Worm (Caenorhabditis elegans) whole organism, L1 larva: Measurements from ENCODE around the gene zchc-1A.
A peak's percentile ranks its signal among the peaks of the same experiment; 100 is the strongest.

Experiments used
- C04F5.9 ChIP-seq: sonication (generic microtip); optimal IDR thresholded peaks from 2 replicates; lab custom pipeline; 2016; ENCODE audit warnings: missing genetic modification characterization, missing compliant biosample characterization
- C16A3.4 ChIP-seq: fragments of 150-350 bp; optimal IDR thresholded peaks from 2 replicates; lab custom pipeline; 2014; ENCODE audit warnings: missing biosample characterization, missing genetic modification characterization
- C34B4.2 ChIP-seq: sonication (generic microtip); optimal IDR thresholded peaks from 2 replicates; lab custom pipeline; 2017; ENCODE audit warnings: mild to moderate bottlenecking, missing genetic modification characterization, missing compliant biosample characterization
- aha-1 ChIP-seq: fragments of 150-350 bp; optimal IDR thresholded peaks from 2 replicates; lab custom pipeline; 2014; ENCODE audit warnings: missing biosample characterization, missing genetic modification characterization
- blmp-1 ChIP-seq: fragments of 150-350 bp; optimal IDR thresholded peaks from 2 replicates; lab custom pipeline; 2014; ENCODE audit warnings: missing biosample characterization, missing genetic modification characterization
- ceh-8 ChIP-seq: fragments of 200-800 bp; sonication (Bioruptor generic); optimal IDR thresholded peaks from 2 replicates; lab custom pipeline; 2018; ENCODE audit warnings: mild to moderate bottlenecking, missing genetic modification characterization, moderate library complexity, missing compliant biosample characterization
- ceh-82 ChIP-seq, 3 experiments: fragments of 150-350 bp in 1 of 3; sonication (generic microtip) in 2 of 3; optimal IDR thresholded peaks; 2 replicates each; lab custom pipeline; 2014 to 2017; ENCODE audit warnings: missing biosample characterization in 3 of 3, missing genetic modification characterization in 3 of 3
- ces-1 ChIP-seq: fragments of 150-350 bp; optimal IDR thresholded peaks from 2 replicates; lab custom pipeline; 2014; ENCODE audit warnings: missing biosample characterization, missing genetic modification reagents, missing genetic modification characterization
- dsc-1 ChIP-seq: sonication (generic microtip); optimal IDR thresholded peaks from 2 replicates; lab custom pipeline; 2016; ENCODE audit warnings: mild to moderate bottlenecking, missing genetic modification characterization, missing compliant biosample characterization
- efl-3 ChIP-seq: fragments of 200-800 bp; sonication (Bioruptor generic); optimal IDR thresholded peaks from 2 replicates; lab custom pipeline; 2018; ENCODE audit warnings: mild to moderate bottlenecking, missing genetic modification characterization, missing compliant biosample characterization
- fkh-4 ChIP-seq: sonication (generic microtip); optimal IDR thresholded peaks from 2 replicates; lab custom pipeline; 2016; ENCODE audit warnings: missing compliant biosample characterization, missing genetic modification characterization, borderline replicate concordance
- fkh-8 ChIP-seq: sonication (generic microtip); optimal IDR thresholded peaks from 2 replicates; lab custom pipeline; 2016; ENCODE audit warnings: mild to moderate bottlenecking, missing genetic modification characterization, missing compliant biosample characterization
- fos-1 ChIP-seq: fragments of 150-350 bp; optimal IDR thresholded peaks from 2 replicates; lab custom pipeline; 2014; ENCODE audit warnings: missing biosample characterization, missing genetic modification characterization
- grh-1 ChIP-seq: fragments of 200-800 bp; sonication (Bioruptor generic); IDR thresholded peaks from 2 replicates; pipeline ENCODE4 v1.3.6; 2022; ENCODE audit warnings: missing genetic modification reagents, missing genetic modification characterization, missing compliant biosample characterization
- hlh-17 ChIP-seq: fragments of 200-800 bp; sonication (Bioruptor generic); optimal IDR thresholded peaks from 2 replicates; lab custom pipeline; 2018; ENCODE audit warnings: missing genetic modification characterization, mild to moderate bottlenecking, missing compliant biosample characterization, moderate library complexity, borderline replicate concordance
- isw-1 ChIP-seq: fragments of 200-800 bp; sonication (Bioruptor generic); IDR thresholded peaks from 2 replicates; pipeline ENCODE4 v1.3.6; 2022; ENCODE audit warnings: missing genetic modification characterization, missing compliant biosample characterization
- lin-14 ChIP-seq: fragments of 200-800 bp; sonication (Bioruptor generic); optimal IDR thresholded peaks from 2 replicates; lab custom pipeline; 2018; ENCODE audit warnings: mild to moderate bottlenecking, missing genetic modification characterization, moderate library complexity, missing compliant biosample characterization
- lin-35 ChIP-seq, 2 experiments: fragments of 150-350 bp; optimal IDR thresholded peaks; 2 replicates each; lab custom pipeline; 2014; ENCODE audit warnings: missing biosample characterization in 2 of 2, missing genetic modification characterization in 2 of 2, missing genetic modification reagents in 2 of 2
- lsy-2 ChIP-seq, 2 experiments: fragments of 150-350 bp; optimal IDR thresholded peaks; 2 replicates each; lab custom pipeline; 2014; ENCODE audit warnings: missing biosample characterization in 2 of 2, missing genetic modification characterization in 2 of 2
- mep-1 ChIP-seq: fragments of 150-350 bp; optimal IDR thresholded peaks from 2 replicates; lab custom pipeline; 2014; ENCODE audit warnings: missing biosample characterization, missing genetic modification characterization
- nhr-11 ChIP-seq: fragments of 150-350 bp; optimal IDR thresholded peaks from 2 replicates; lab custom pipeline; 2014; ENCODE audit warnings: missing biosample characterization, missing genetic modification characterization
- nhr-12 ChIP-seq: sonication (generic microtip); optimal IDR thresholded peaks from 2 replicates; lab custom pipeline; 2017; ENCODE audit warnings: missing biosample characterization, missing genetic modification characterization
- nhr-71 ChIP-seq: sonication (generic microtip); optimal IDR thresholded peaks from 2 replicates; lab custom pipeline; 2016; ENCODE audit warnings: mild to moderate bottlenecking, missing genetic modification characterization, moderate library complexity, missing compliant biosample characterization
- nhr-77 ChIP-seq: fragments of 150-350 bp; optimal IDR thresholded peaks from 2 replicates; lab custom pipeline; 2014; ENCODE audit warnings: missing biosample characterization, missing genetic modification characterization
- nhr-85 ChIP-seq: sonication (generic microtip); peaks from one replicate; lab custom pipeline; 2016; ENCODE audit warnings: missing genetic modification characterization, inconsistent platforms, missing compliant biosample characterization
- nhr-90 ChIP-seq: sonication (generic microtip); optimal IDR thresholded peaks from 2 replicates; lab custom pipeline; 2016; ENCODE audit warnings: mild to moderate bottlenecking, missing genetic modification characterization, missing compliant biosample characterization; ENCODE audit not compliant: poor library complexity
- pqm-1 ChIP-seq: sonication (generic microtip); optimal IDR thresholded peaks from 3 replicates; lab custom pipeline; 2017; ENCODE audit warnings: missing biosample characterization, missing genetic modification characterization
- rnt-1 ChIP-seq: sonication (generic microtip); optimal IDR thresholded peaks from 2 replicates; lab custom pipeline; 2016; ENCODE audit warnings: mild to moderate bottlenecking, missing genetic modification characterization, moderate library complexity, missing compliant biosample characterization
- skn-1 ChIP-seq: fragments of 150-350 bp; optimal IDR thresholded peaks from 2 replicates; lab custom pipeline; 2014; ENCODE audit warnings: missing biosample characterization, missing genetic modification characterization
- snu-23 ChIP-seq: sonication (generic microtip); optimal IDR thresholded peaks from 2 replicates; lab custom pipeline; 2016; ENCODE audit warnings: missing genetic modification characterization, missing compliant biosample characterization
- swsn-7 ChIP-seq: sonication (generic microtip); optimal IDR thresholded peaks from 2 replicates; lab custom pipeline; 2016; ENCODE audit warnings: missing genetic modification characterization, missing compliant biosample characterization
- unc-130 ChIP-seq: fragments of 150-350 bp; optimal IDR thresholded peaks from 2 replicates; lab custom pipeline; 2017; ENCODE audit warnings: missing biosample characterization, missing genetic modification characterization, inconsistent platforms
- unc-98 ChIP-seq: fragments of 200-800 bp; sonication (Bioruptor generic); IDR thresholded peaks from 2 replicates; pipeline ENCODE4 v1.3.6; 2022; ENCODE audit warnings: missing genetic modification characterization, missing compliant biosample characterization
- ztf-11 ChIP-seq, 2 experiments: sonication (generic microtip); optimal IDR thresholded peaks; 2 replicates each; lab custom pipeline; 2016 to 2017; ENCODE audit warnings: missing genetic modification characterization in 2 of 2, missing biosample characterization in 1 of 2, missing compliant biosample characterization in 1 of 2

Gene zchc-1A

ce11 chrX:5135548-5135947 lies 38.6 kb upstream of the zchc-1A start (continued):
- TF ChIP-seq nhr-11 (tag; lab: Kevin White, UChicago) = no peak
- TF ChIP-seq nhr-90 = peak; percentile 9

DNA sequence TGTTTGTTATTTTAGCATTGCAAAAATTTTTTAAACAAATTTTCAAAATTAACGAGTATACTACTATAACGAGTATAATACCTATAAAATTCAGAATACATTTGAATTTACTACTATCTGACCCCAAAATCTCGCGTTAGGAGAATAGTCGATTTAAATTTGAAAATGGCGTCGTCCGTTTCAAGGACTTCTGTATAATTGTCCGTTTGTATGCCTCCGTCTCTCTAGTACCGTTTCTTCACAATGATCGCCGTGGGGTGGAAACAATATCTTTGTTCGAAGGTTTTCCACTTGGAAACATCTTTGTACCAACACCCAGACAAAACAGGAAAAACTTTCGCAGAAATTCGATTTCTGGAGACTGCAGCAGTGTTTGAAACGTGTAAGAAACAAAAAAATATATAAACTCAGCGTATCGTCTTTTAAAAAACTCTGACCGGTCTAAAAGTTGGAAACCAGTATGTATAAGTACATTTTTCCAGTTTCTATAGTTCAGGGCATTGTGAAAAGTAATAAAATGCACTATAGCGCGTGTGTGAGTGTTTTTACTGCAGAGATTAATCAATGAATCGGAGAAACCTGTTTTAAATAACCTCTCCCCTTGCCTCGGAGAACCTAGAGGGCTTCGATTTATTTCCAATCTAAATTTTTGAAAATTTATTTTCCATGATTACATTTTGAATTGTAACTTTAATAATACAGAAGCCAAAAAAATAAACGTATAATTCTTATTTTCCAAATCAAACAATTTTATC lies 36.3 kb upstream of the zchc-1A start:
- TF ChIP-seq grh-1 (GFP tag; lab: Robert Waterston, UW) = peak; percentile 82
- peak; percentile 89 for TF ChIP-seq nhr-85 (tag; lab: Kevin White, UChicago)
- TF ChIP-seq dsc-1 = peak; percentile 63
- TF ChIP-seq mep-1 = peak; percentile 54
- TF ChIP-seq C16A3.4 (tag; lab: Kevin White, UChicago) = peak; percentile 22
- TF ChIP-seq hlh-17 (GFP tag; lab: Kevin White, UChicago) = no peak
- no peak for TF ChIP-seq ztf-11 (tag; optimal IDR thresholded peaks at IDR 0.05; lab: Kevin White, UChicago)
- no peak for TF ChIP-seq fkh-4
- no peak for TF ChIP-seq ces-1
- no peak for TF ChIP-seq efl-3 (GFP tag; lab: Kevin White, UChicago)
- peak; percentile 5 for TF ChIP-seq nhr-71
- TF ChIP-seq lsy-2 (tag; optimal IDR thresholded peaks at IDR 0.05; lab: Kevin White, UChicago) = peak in 1 of 2 experiments; percentile 17
- peak; percentile 64 for TF ChIP-seq blmp-1 (tag; lab: Kevin White, UChicago)
- TF ChIP-seq lin-35 (GFP tag; optimal IDR thresholded peaks at IDR 0.05; lab: Kevin White, UChicago) = no peak
- no peak for TF ChIP-seq pqm-1 (tag; lab: Kevin White, UChicago)
- TF ChIP-seq lin-14 (GFP tag; lab: Kevin White, UChicago) = peak; percentile 43
- peak; percentile 25 for TF ChIP-seq snu-23 (GFP tag; lab: Kevin White, UChicago)

ce11 chrX:5140177-5140576 lies 34.0 kb upstream of the zchc-1A start:
- peak; percentile 52 for TF ChIP-seq fkh-8 (tag; lab: Kevin White, UChicago)
- peak in 1 of 3 experiments; percentile 27 for TF ChIP-seq ceh-82 (tag; optimal IDR thresholded peaks at IDR 0.05; lab: Kevin White, UChicago)
- no peak for TF ChIP-seq swsn-7
- TF ChIP-seq nhr-77 (tag; lab: Kevin White, UChicago) = no peak
- peak; percentile 33 for TF ChIP-seq ceh-8 (GFP tag; lab: Kevin White, UChicago)
- peak; percentile 95 for TF ChIP-seq lin-14 (GFP tag; lab: Kevin White, UChicago)
- TF ChIP-seq mep-1 = peak; percentile 15
- TF ChIP-seq rnt-1 = peak; percentile 18
- no peak for TF ChIP-seq skn-1 (tag; lab: Kevin White, UChicago)
- TF ChIP-seq isw-1 (GFP tag; lab: Robert Waterston, UW) = peak; percentile 38

ce11 chrX:5142403-5142802 lies 31.8 kb upstream of the zchc-1A start:
- no peak for TF ChIP-seq nhr-12 (tag; lab: Kevin White, UChicago)
- no peak for TF ChIP-seq unc-130 (tag; lab: Kevin White, UChicago)
- peak; percentile 2 for TF ChIP-seq lin-14 (GFP tag; lab: Kevin White, UChicago)
- peak; percentile 12 for TF ChIP-seq nhr-85 (tag; lab: Kevin White, UChicago)
- TF ChIP-seq, all 84 proteins: peak for 2

ce11 chrX:5147918-5148317 lies 26.3 kb upstream of the zchc-1A start, which contains the start of gene C31H2.14:
Gene C31H2.14 (plus strand): TSS chrX:5148218.
- TF ChIP-seq fkh-8 (tag; lab: Kevin White, UChicago) (no peak), fos-1 (tag; lab: Kevin White, UChicago) (no peak), C04F5.9 (tag; lab: Kevin White, UChicago) (no peak), aha-1 (tag; lab: Kevin White, UChicago) (no peak), fkh-4 (no peak), unc-98 (no peak), C34B4.2 (tag; lab: Kevin White, UChicago) (no peak)
